Fruit fly (Drosophila melanogaster) S2 (cell line): ENCODE results near the gene TotB.

Experiments
- CG8478 ChIP-seq: fragments of >200 bp; optimal IDR thresholded peaks from 2 replicates; lab custom pipeline; 2018
- CTCF ChIP-seq, 2 experiments: fragments of >200 bp; optimal IDR thresholded peaks; 2 replicates each; lab custom pipeline; 2018

The TotB gene

dm6 chr3R:20908641-20909040, 34.9 kb downstream of the TotB start:
- TF ChIP-seq CG8478 (lab: Kevin White, UChicago): no peak
- TF ChIP-seq CTCF (optimal IDR thresholded peaks at IDR 0.05; lab: Kevin White, UChicago): peak; percentile 80

dm6 chr3R:20912725-20913124, 39.0 kb downstream of the TotB start:
- TF ChIP-seq CTCF (optimal IDR thresholded peaks at IDR 0.05; lab: Kevin White, UChicago) (no peak), CG8478 (lab: Kevin White, UChicago) (no peak)

dm6 chr3R:20914103-20914502, 40.4 kb downstream of the TotB start, which contains the start of gene hdly:
Gene hdly (plus strand): TSS chr3R:20914296.
- TF ChIP-seq CTCF (optimal IDR thresholded peaks at IDR 0.05; lab: Kevin White, UChicago) (no peak), CG8478 (lab: Kevin White, UChicago) (no peak)

dm6 chr3R:20915828-20916227, 42.1 kb downstream of the TotB start:
- TF ChIP-seq CTCF (optimal IDR thresholded peaks at IDR 0.05; lab: Kevin White, UChicago) (no peak), CG8478 (lab: Kevin White, UChicago) (no peak)
